Fruit fly (Drosophila melanogaster) whole organism, adult: ENCODE results near the gene CG9926.

ENCODE experiments used
- CG11617 ChIP-seq: fragments of 200-800 bp; sonication (Bioruptor generic); optimal IDR thresholded peaks from 2 replicates; lab custom pipeline; 2017; ENCODE audit warnings: mild to moderate bottlenecking, missing biosample characterization, missing genetic modification reagents, missing genetic modification characterization
- CG14711 ChIP-seq: fragments of 200-800 bp; sonication (Bioruptor generic); optimal IDR thresholded peaks from 2 replicates; lab custom pipeline; 2018; ENCODE audit warnings: missing biosample characterization, mild to moderate bottlenecking, missing genetic modification characterization, moderate library complexity
- CG33017 ChIP-seq: fragments of 200-800 bp; sonication (Bioruptor generic); optimal IDR thresholded peaks from 2 replicates; lab custom pipeline; 2018; ENCODE audit warnings: missing biosample characterization, mild to moderate bottlenecking, missing genetic modification characterization, moderate library complexity
- CG7045 ChIP-seq: fragments of 200-800 bp; sonication (Bioruptor generic); optimal IDR thresholded peaks from 2 replicates; lab custom pipeline; 2017; ENCODE audit warnings: missing biosample characterization, mild to moderate bottlenecking, missing genetic modification characterization
- CG7101 ChIP-seq: fragments of 200-800 bp; sonication (Bioruptor generic); optimal IDR thresholded peaks from 2 replicates; lab custom pipeline; 2018; ENCODE audit warnings: missing biosample characterization, mild to moderate bottlenecking, missing genetic modification characterization, moderate library complexity
- Hr96 ChIP-seq: fragments of 200-800 bp; sonication (Bioruptor generic); optimal IDR thresholded peaks from 2 replicates; lab custom pipeline; 2016; ENCODE audit warnings: missing biosample characterization, missing genetic modification characterization

- TF ChIP-seq CG7045 (GFP tag; lab: Kevin White, UChicago) (no peak), CG33017 (tag; lab: Kevin White, UChicago) (no peak), CG14711 (no peak), CG11617 (GFP tag; lab: Kevin White, UChicago) (no peak), Hr96 (GFP tag; lab: Kevin White, UChicago) (no peak), CG7101 (tag; lab: Kevin White, UChicago) (no peak)
Observed at dm6 chr3R:13995426-13995825, 44.5 kb upstream of the CG9926 start.
